Fruit fly (Drosophila melanogaster) whole organism, embryonic: Measurements from ENCODE around the gene mRpL13.

Experiments used
- CG10274 ChIP-seq: fragments of 200-800 bp; sonication (Bioruptor generic); optimal IDR thresholded peaks from 3 replicates; lab custom pipeline; 2017; ENCODE audit warnings: missing biosample characterization, mild to moderate bottlenecking, missing genetic modification characterization
- CG11560 ChIP-seq: fragments of 200-800 bp; sonication (Bioruptor generic); IDR thresholded peaks from 3 replicates; pipeline ENCODE4 v1.3.6; 2022; ENCODE audit warnings: missing biosample characterization, missing genetic modification characterization
- CG12299 ChIP-seq: fragments of 200-800 bp; sonication (Bioruptor generic); optimal IDR thresholded peaks from 2 replicates; lab custom pipeline; 2018; ENCODE audit warnings: missing biosample characterization, mild to moderate bottlenecking, missing genetic modification characterization
- CG12769 ChIP-seq: fragments of 200-800 bp; sonication (Bioruptor generic); optimal IDR thresholded peaks from 2 replicates; lab custom pipeline; 2019; ENCODE audit warnings: missing biosample characterization, mild to moderate bottlenecking, missing genetic modification characterization, moderate library complexity
- CG12942 ChIP-seq: fragments of 200-800 bp; sonication (Bioruptor generic); optimal IDR thresholded peaks from 3 replicates; lab custom pipeline; 2016; ENCODE audit warnings: missing biosample characterization, missing genetic modification characterization
- CG13775 ChIP-seq: fragments of 200-800 bp; sonication (Bioruptor generic); optimal IDR thresholded peaks from 3 replicates; lab custom pipeline; 2017; ENCODE audit warnings: missing biosample characterization, mild to moderate bottlenecking, missing genetic modification characterization
- CG15514 ChIP-seq: fragments of 200-800 bp; sonication (Bioruptor generic); optimal IDR thresholded peaks from 3 replicates; lab custom pipeline; 2017; ENCODE audit warnings: missing biosample characterization, missing genetic modification characterization, mild to moderate bottlenecking, moderate library complexity, missing genetic modification reagents
- CG15696 ChIP-seq: fragments of 200-800 bp; sonication (Bioruptor generic); optimal IDR thresholded peaks from 2 replicates; lab custom pipeline; 2019; ENCODE audit warnings: missing biosample characterization, mild to moderate bottlenecking, missing genetic modification characterization, moderate library complexity
- CG17359 ChIP-seq: fragments of 200-800 bp; sonication (Bioruptor generic); optimal IDR thresholded peaks from 3 replicates; lab custom pipeline; 2018; ENCODE audit warnings: missing biosample characterization, mild to moderate bottlenecking, missing genetic modification characterization, moderate library complexity
- CG17361 ChIP-seq: fragments of 200-800 bp; sonication (Bioruptor generic); IDR thresholded peaks from 3 replicates; pipeline ENCODE4 v1.3.6; 2022; ENCODE audit warnings: missing biosample characterization, missing genetic modification characterization
- CG17385 ChIP-seq: fragments of 200-800 bp; sonication (Bioruptor generic); optimal IDR thresholded peaks from 3 replicates; lab custom pipeline; 2018; ENCODE audit warnings: missing biosample characterization, mild to moderate bottlenecking, missing genetic modification characterization
- CG17568 ChIP-seq: fragments of 200-800 bp; sonication (Bioruptor generic); optimal IDR thresholded peaks from 2 replicates; lab custom pipeline; 2018; ENCODE audit warnings: missing biosample characterization, mild to moderate bottlenecking, missing genetic modification characterization, moderate library complexity
- CG18011 ChIP-seq: fragments of 200-800 bp; sonication (Bioruptor generic); optimal IDR thresholded peaks from 2 replicates; lab custom pipeline; 2017; ENCODE audit warnings: missing biosample characterization, missing genetic modification characterization, mild to moderate bottlenecking, moderate library complexity, missing genotype
- CG2678 ChIP-seq: fragments of 200-800 bp; sonication (Bioruptor generic); optimal IDR thresholded peaks from 3 replicates; lab custom pipeline; 2019; ENCODE audit warnings: missing biosample characterization, mild to moderate bottlenecking, missing genetic modification characterization, moderate library complexity
- CG30020 ChIP-seq: fragments of 200-800 bp; optimal IDR thresholded peaks from 2 replicates; lab custom pipeline; 2019; ENCODE audit warnings: missing biosample characterization, mild to moderate bottlenecking, missing genetic modification characterization, moderate library complexity
- CG33213 ChIP-seq: fragments of 200-800 bp; sonication (Bioruptor generic); optimal IDR thresholded peaks from 3 replicates; lab custom pipeline; 2016; ENCODE audit warnings: missing biosample characterization, missing genetic modification characterization
- CG33557 ChIP-seq: fragments of 200-800 bp; sonication (Bioruptor generic); optimal IDR thresholded peaks from 2 replicates; lab custom pipeline; 2019; ENCODE audit warnings: missing biosample characterization, mild to moderate bottlenecking, missing genetic modification characterization, moderate library complexity
- CG42726 ChIP-seq: fragments of 200-800 bp; sonication (Bioruptor generic); IDR thresholded peaks from 2 replicates; pipeline ENCODE4 v1.3.6; 2022; ENCODE audit warnings: missing biosample characterization, missing genetic modification characterization; ENCODE audit not compliant: partially characterized antibody
- CG4820 ChIP-seq: fragments of 200-800 bp; sonication (Bioruptor generic); optimal IDR thresholded peaks from 3 replicates; lab custom pipeline; 2016; ENCODE audit warnings: missing biosample characterization, missing genetic modification characterization
- CG6175 ChIP-seq: fragments of 200-800 bp; sonication (Bioruptor generic); IDR thresholded peaks from 3 replicates; pipeline ENCODE4 v1.3.6; 2022; ENCODE audit warnings: missing biosample characterization, missing genetic modification characterization
- CG7271 ChIP-seq: fragments of 200-800 bp; sonication (Bioruptor generic); optimal IDR thresholded peaks from 2 replicates; lab custom pipeline; 2018; ENCODE audit warnings: missing biosample characterization, mild to moderate bottlenecking, missing genetic modification characterization, moderate library complexity
- CG9609 ChIP-seq: fragments of 200-800 bp; sonication (Bioruptor generic); optimal IDR thresholded peaks from 3 replicates; lab custom pipeline; 2016; ENCODE audit warnings: missing biosample characterization, missing genetic modification characterization
- CTCF ChIP-seq: fragments of 200-800 bp; sonication (Bioruptor generic); optimal IDR thresholded peaks from 2 replicates; lab custom pipeline; 2017; ENCODE audit warnings: missing biosample characterization, mild to moderate bottlenecking, missing genetic modification characterization, moderate library complexity
- Chrac-16 ChIP-seq: fragments of 200-800 bp; sonication (Bioruptor generic); optimal IDR thresholded peaks from 3 replicates; lab custom pipeline; 2016; ENCODE audit warnings: missing biosample characterization, missing genetic modification characterization
- D19A ChIP-seq: fragments of 200-800 bp; optimal IDR thresholded peaks from 3 replicates; lab custom pipeline; 2019; ENCODE audit warnings: missing biosample characterization, mild to moderate bottlenecking, missing genetic modification characterization, moderate library complexity
- Deaf1 ChIP-seq: fragments of 200-800 bp; optimal IDR thresholded peaks from 3 replicates; lab custom pipeline; 2019; ENCODE audit warnings: missing biosample characterization, mild to moderate bottlenecking, missing genetic modification characterization, moderate library complexity
- ERR ChIP-seq: fragments of 200-800 bp; sonication (Bioruptor generic); optimal IDR thresholded peaks from 2 replicates; lab custom pipeline; 2016; ENCODE audit warnings: missing biosample characterization, missing genetic modification characterization
- Oaz ChIP-seq: fragments of 200-800 bp; sonication (Bioruptor generic); IDR thresholded peaks from 2 replicates; pipeline ENCODE4 v1.3.6; 2022; ENCODE audit warnings: missing biosample characterization, missing genetic modification characterization
- Side ChIP-seq: fragments of 200-800 bp; sonication (Bioruptor generic); optimal IDR thresholded peaks from 2 replicates; lab custom pipeline; 2016; ENCODE audit warnings: missing biosample characterization, missing genetic modification characterization
- Sox102F ChIP-seq: fragments of 200-800 bp; sonication (Bioruptor generic); optimal IDR thresholded peaks from 2 replicates; lab custom pipeline; 2018; ENCODE audit warnings: missing biosample characterization, mild to moderate bottlenecking, missing genetic modification characterization, moderate library complexity
- ara ChIP-seq: fragments of 200-800 bp; sonication (Bioruptor generic); IDR thresholded peaks from 2 replicates; pipeline ENCODE4 v1.3.6; 2022; ENCODE audit warnings: missing biosample characterization, missing genetic modification characterization
- cad ChIP-seq: fragments of >200 bp; optimal IDR thresholded peaks from 2 replicates; lab custom pipeline; 2017; ENCODE audit warnings: missing biosample characterization, missing genetic modification characterization
- chn ChIP-seq: fragments of 200-800 bp; sonication (Bioruptor generic); optimal IDR thresholded peaks from 2 replicates; lab custom pipeline; 2016; ENCODE audit warnings: missing biosample characterization, missing genetic modification characterization
- croc ChIP-seq: fragments of 200-800 bp; sonication (Bioruptor generic); conservative IDR thresholded peaks from 3 replicates; pipeline ENCODE4 v1.3.6; 2022; ENCODE audit warnings: missing biosample characterization, missing genetic modification characterization
- danr ChIP-seq: fragments of 200-800 bp; sonication (Bioruptor generic); IDR thresholded peaks from 2 replicates; pipeline ENCODE4 v1.3.6; 2022; ENCODE audit warnings: missing biosample characterization, missing genetic modification characterization
- dm ChIP-seq: fragments of 200-800 bp; sonication (Bioruptor generic); optimal IDR thresholded peaks from 3 replicates; lab custom pipeline; 2016; ENCODE audit warnings: missing biosample characterization, missing genetic modification characterization
- gem ChIP-seq: fragments of 200-800 bp; sonication (Bioruptor generic); optimal IDR thresholded peaks from 2 replicates; lab custom pipeline; 2019; ENCODE audit warnings: missing biosample characterization, mild to moderate bottlenecking, missing genetic modification characterization, moderate library complexity
- grn ChIP-seq: fragments of 200-800 bp; sonication (Bioruptor generic); optimal IDR thresholded peaks from 3 replicates; lab custom pipeline; 2017; ENCODE audit warnings: missing biosample characterization, missing genetic modification characterization
- gsb ChIP-seq: fragments of 200-800 bp; sonication (Bioruptor generic); IDR thresholded peaks from 2 replicates; pipeline ENCODE4 v1.3.6; 2022; ENCODE audit warnings: missing biosample characterization, missing genetic modification characterization
- ham ChIP-seq: fragments of 200-800 bp; sonication (Bioruptor generic); IDR thresholded peaks from 2 replicates; pipeline ENCODE4 v1.3.6; 2022; ENCODE audit warnings: missing biosample characterization, missing genetic modification characterization
- insv ChIP-seq, 2 experiments: fragments of 200-800 bp; sonication (Bioruptor generic); optimal IDR thresholded peaks; 3 replicates each; lab custom pipeline; 2016 to 2018; ENCODE audit warnings: missing biosample characterization in 2 of 2, missing genetic modification characterization in 2 of 2
- inv ChIP-seq: fragments of 200-800 bp; sonication (Bioruptor generic); IDR thresholded peaks from 2 replicates; pipeline ENCODE4 v1.3.6; 2022; ENCODE audit warnings: missing biosample characterization, missing genetic modification characterization; ENCODE audit not compliant: partially characterized antibody
- pfk ChIP-seq: fragments of 200-800 bp; sonication (Bioruptor generic); optimal IDR thresholded peaks from 2 replicates; lab custom pipeline; 2018; ENCODE audit warnings: missing biosample characterization, mild to moderate bottlenecking, missing genetic modification characterization, moderate library complexity
- ranshi ChIP-seq: fragments of 200-800 bp; sonication (Bioruptor generic); IDR thresholded peaks from 2 replicates; pipeline ENCODE4 v1.3.6; 2022; ENCODE audit warnings: missing biosample characterization, missing genetic modification characterization
- ro ChIP-seq: fragments of 200-800 bp; sonication (Bioruptor generic); IDR thresholded peaks from 2 replicates; pipeline ENCODE4 v1.3.6; 2022; ENCODE audit warnings: missing biosample characterization, missing genetic modification characterization
- shn ChIP-seq: fragments of 200-800 bp; sonication (Bioruptor generic); optimal IDR thresholded peaks from 3 replicates; lab custom pipeline; 2016; ENCODE audit warnings: missing biosample characterization, missing genetic modification characterization
- slou ChIP-seq: fragments of 200-800 bp; sonication (Bioruptor generic); optimal IDR thresholded peaks from 3 replicates; lab custom pipeline; 2016; ENCODE audit warnings: missing biosample characterization, missing genetic modification characterization
- so ChIP-seq: fragments of 200-800 bp; sonication (Bioruptor generic); IDR thresholded peaks from 3 replicates; pipeline ENCODE4 v1.3.6; 2022; ENCODE audit warnings: missing biosample characterization, missing genetic modification characterization
- tin ChIP-seq: fragments of 200-800 bp; sonication (Bioruptor generic); optimal IDR thresholded peaks from 3 replicates; lab custom pipeline; 2016; ENCODE audit warnings: missing biosample characterization, missing genetic modification characterization
- tna ChIP-seq: fragments of 200-800 bp; sonication (Bioruptor generic); IDR thresholded peaks from 2 replicates; pipeline ENCODE4 v1.3.6; 2022; ENCODE audit warnings: missing biosample characterization, missing genetic modification characterization; ENCODE audit not compliant: partially characterized antibody
- twi ChIP-seq: fragments of 200-800 bp; optimal IDR thresholded peaks from 2 replicates; lab custom pipeline; 2019; ENCODE audit warnings: missing biosample characterization, mild to moderate bottlenecking, missing genetic modification characterization, moderate library complexity

Gene mRpL13

DNA sequence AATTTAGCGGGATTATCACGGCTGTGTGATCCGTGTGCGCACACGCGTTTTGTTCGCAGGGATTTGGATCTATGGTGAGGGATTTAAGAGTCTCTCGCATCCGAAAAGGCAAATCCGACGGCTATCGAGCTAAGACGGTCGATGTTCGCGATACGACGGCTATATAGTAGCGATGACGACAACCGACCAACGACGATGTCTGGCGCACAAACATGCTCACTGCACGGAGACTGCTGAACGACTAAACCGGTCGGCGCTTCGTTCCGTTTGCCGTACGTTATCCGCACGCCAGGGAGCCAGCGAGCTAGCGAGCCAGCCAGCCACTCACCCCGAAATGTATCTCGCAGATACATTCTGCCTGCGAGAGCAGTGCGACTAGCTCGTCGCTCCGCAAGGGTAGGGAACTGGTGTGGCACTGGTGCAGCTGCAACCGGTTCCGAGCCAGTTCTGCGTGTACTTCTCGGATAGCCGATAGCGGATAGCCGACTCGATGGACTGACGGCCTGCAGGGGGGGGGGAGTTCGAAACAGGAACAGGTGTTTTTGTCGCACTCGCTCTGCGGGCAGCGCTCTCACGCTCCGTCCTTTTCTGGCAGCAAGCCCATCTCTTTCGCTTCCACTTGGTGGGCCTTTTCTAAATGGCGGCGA is 22.1 kb upstream of the mRpL13 start, which contains the start of gene tup (continued):
- TF ChIP-seq CG42726 (GFP tag; lab: Robert Waterston, UW): peak; percentile 43; the same call in 1 of the 2 replicates
- no peak for TF ChIP-seq gsb (GFP tag; lab: Robert Waterston, UW)
- no peak for TF ChIP-seq tin
- TF ChIP-seq CG15514 (GFP tag; lab: Kevin White, UChicago): peak; percentile 73
- no peak for TF ChIP-seq chn
- TF ChIP-seq CG12769 (tag; lab: Kevin White, UChicago): peak; percentile 76
- TF ChIP-seq dm (GFP tag; lab: Kevin White, UChicago): no peak
- no peak for TF ChIP-seq pfk (GFP tag; lab: Kevin White, UChicago)
- TF ChIP-seq gem: no peak
- TF ChIP-seq CG17385: no peak
- TF ChIP-seq CG15696 (tag; lab: Kevin White, UChicago): no peak
- no peak for TF ChIP-seq grn (GFP tag; lab: Kevin White, UChicago)
- no peak for TF ChIP-seq CG17359 (tag; lab: Kevin White, UChicago)
- TF ChIP-seq danr (GFP tag; lab: Robert Waterston, UW): no peak
- TF ChIP-seq CG4820: no peak
- peak; percentile 7 for TF ChIP-seq CG7271 (tag; lab: Kevin White, UChicago)
- TF ChIP-seq ranshi (GFP tag; lab: Robert Waterston, UW): no peak
- no peak for TF ChIP-seq ara (GFP tag; lab: Robert Waterston, UW)
- TF ChIP-seq cad (GFP tag; lab: Kevin White, UChicago): no peak
- no peak for TF ChIP-seq Oaz (GFP tag; lab: Robert Waterston, UW)
- TF ChIP-seq Side: peak; percentile 58
- no peak for TF ChIP-seq CG30020 (tag; lab: Kevin White, UChicago)
- no peak for TF ChIP-seq ERR (GFP tag; lab: Kevin White, UChicago)
- TF ChIP-seq Sox102F: no peak
- TF ChIP-seq CG9609 (GFP tag; lab: Kevin White, UChicago): no peak
- TF ChIP-seq CG12942: no peak
- no peak for TF ChIP-seq CG17568
- no peak for TF ChIP-seq ro (GFP tag; lab: Robert Waterston, UW)
- TF ChIP-seq CG2678: no peak
- TF ChIP-seq tna (GFP tag; lab: Robert Waterston, UW): no peak
- no peak for TF ChIP-seq CG10274 (GFP tag; lab: Kevin White, UChicago)
- TF ChIP-seq twi (tag; lab: Kevin White, UChicago): peak; percentile 71
- 0 out of 3 replicates have a peak, but pooled peaks have one; percentile 13 for TF ChIP-seq CG6175
- TF ChIP-seq D19A (tag; lab: Kevin White, UChicago): no peak
- TF ChIP-seq CG13775 (GFP tag; lab: Kevin White, UChicago): no peak
- no peak for TF ChIP-seq CTCF (GFP tag; lab: Kevin White, UChicago)
- TF ChIP-seq croc: no peak
- TF ChIP-seq CG33213 (GFP tag; lab: Kevin White, UChicago): no peak
- TF ChIP-seq insv (GFP tag; optimal IDR thresholded peaks at IDR 0.05; lab: Kevin White, UChicago): peak in 1 of 2 experiments; percentile 50
- TF ChIP-seq so (GFP tag; lab: Robert Waterston, UW): peak; percentile 76; the same call in 1 of the 3 replicates
- no peak for TF ChIP-seq inv (GFP tag; lab: Robert Waterston, UW)
- TF ChIP-seq Deaf1: peak; percentile 98
- TF ChIP-seq Chrac-16 (GFP tag; lab: Kevin White, UChicago): no peak
- no peak for TF ChIP-seq slou (GFP tag; lab: Kevin White, UChicago)
- TF ChIP-seq CG12299 (tag; lab: Kevin White, UChicago): no peak
- TF ChIP-seq CG11560 (tag; lab: Robert Waterston, UW): no peak
- TF ChIP-seq ham (GFP tag; lab: Robert Waterston, UW): no peak
- TF ChIP-seq CG33557 (GFP tag; lab: Kevin White, UChicago): peak; percentile 26
- no peak for TF ChIP-seq CG18011 (GFP tag; lab: Kevin White, UChicago)
- no peak for TF ChIP-seq shn (GFP tag; lab: Kevin White, UChicago)
- no peak for TF ChIP-seq CG17361 (GFP tag; lab: Robert Waterston, UW)
